Worm (Caenorhabditis elegans) whole organism, young adult: ENCODE measurements around the gene rmd-2.

Experiments
- F57A8.1 ChIP-seq: fragments of 200-800 bp; sonication (Bioruptor generic); optimal IDR thresholded peaks from 2 replicates; lab custom pipeline; 2018; ENCODE audit warnings: mild to moderate bottlenecking, missing genetic modification characterization, moderate library complexity, missing compliant biosample characterization
- K12H6.12 ChIP-seq: fragments of 200-800 bp; sonication (Bioruptor generic); optimal IDR thresholded peaks from 2 replicates; lab custom pipeline; 2018; ENCODE audit warnings: mild to moderate bottlenecking, missing genetic modification characterization, missing compliant biosample characterization
- Y95B8A.8 ChIP-seq: fragments of 200-800 bp; sonication (Bioruptor generic); IDR thresholded peaks from 2 replicates; pipeline ENCODE4 v1.3.6; 2022; ENCODE audit warnings: missing genetic modification reagents, missing genetic modification characterization, missing compliant biosample characterization
- cebp-2 ChIP-seq: fragments of 200-800 bp; sonication (Bioruptor generic); IDR thresholded peaks from 2 replicates; pipeline ENCODE4 v1.3.6; 2022; ENCODE audit warnings: missing genetic modification characterization, missing compliant biosample characterization
- efl-1 ChIP-seq: fragments of 150-350 bp; optimal IDR thresholded peaks from 2 replicates; lab custom pipeline; 2014; ENCODE audit warnings: missing biosample characterization, missing genetic modification reagents, missing genetic modification characterization
- hlh-26 ChIP-seq: fragments of 200-800 bp; sonication (Bioruptor generic); conservative IDR thresholded peaks from 2 replicates; pipeline ENCODE4 v1.3.6; 2022; ENCODE audit warnings: missing genetic modification reagents, missing genetic modification characterization, missing compliant biosample characterization
- lin-40 ChIP-seq: sonication (generic microtip); optimal IDR thresholded peaks from 2 replicates; lab custom pipeline; 2016; ENCODE audit warnings: missing genetic modification characterization, mild to moderate bottlenecking, missing compliant biosample characterization, missing genotype, missing genetic modification reagents
- snpc-1.3 ChIP-seq: sonication (generic microtip); optimal IDR thresholded peaks from 2 replicates; lab custom pipeline; 2017; ENCODE audit warnings: missing genetic modification characterization, mild to moderate bottlenecking, missing compliant biosample characterization, antibody characterized with exemption, moderate library complexity, missing genotype, missing genetic modification reagents; ENCODE audit not compliant: insufficient read depth

The rmd-2 gene

ce11 chrV:9937435-9937834, 48.6 kb downstream of the rmd-2 start, which contains the start of gene srj-33:
srj-33 (minus strand) TSS chrV:9937535.
- no peak for TF ChIP-seq hlh-26 (GFP tag; lab: Robert Waterston, UW)
- TF ChIP-seq efl-1 (GFP tag; lab: Kevin White, UChicago): no peak
- TF ChIP-seq Y95B8A.8 (GFP tag; lab: Robert Waterston, UW): no peak
- no peak for TF ChIP-seq K12H6.12 (tag; lab: Kevin White, UChicago)
- no peak for TF ChIP-seq F57A8.1
- TF ChIP-seq snpc-1.3: no peak
- no peak for TF ChIP-seq lin-40 (tag; lab: Kevin White, UChicago)
- TF ChIP-seq cebp-2 (GFP tag; lab: Robert Waterston, UW): no peak
